Worm (Caenorhabditis elegans): ENCODE measurements around the gene H20E11.2.

DNA sequence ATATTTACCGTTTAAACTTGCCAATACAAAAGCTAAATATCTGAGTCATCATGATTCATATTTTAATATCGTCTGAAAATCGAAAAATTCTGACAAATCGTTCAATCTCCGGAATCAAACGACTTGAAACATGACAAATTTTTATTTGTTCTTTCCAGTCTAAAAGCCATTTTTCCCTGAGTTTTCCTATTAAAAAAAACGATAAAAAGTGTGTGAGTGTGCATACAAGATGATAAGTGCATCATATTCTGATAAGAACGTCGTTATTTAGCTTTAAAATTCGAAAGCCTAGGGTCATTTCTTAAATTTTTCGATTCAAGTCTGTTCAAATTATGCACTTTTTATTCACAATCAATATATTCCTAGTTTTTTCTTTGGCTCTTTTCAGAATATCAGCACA, 2.3 kb downstream of the H20E11.2 start, which contains the start of gene H20E11.1:
- TF ChIP-seq W03F9.2 (tag; optimal IDR thresholded peaks at IDR 0.05) (no peak), dao-5 (tag; optimal IDR thresholded peaks at IDR 0.05) (no peak)

Data from whole organism, L4/young adult.